Fruit fly (Drosophila melanogaster) whole organism, embryonic: ENCODE results near the gene CG14017.

Experiments
- Blimp-1 ChIP-seq: fragments of 200-800 bp; sonication (Bioruptor generic); optimal IDR thresholded peaks from 3 replicates; lab custom pipeline; 2018; ENCODE audit warnings: missing biosample characterization, missing genetic modification characterization, mild to moderate bottlenecking, moderate library complexity, missing genetic modification reagents
- BtbVII ChIP-seq: fragments of 200-800 bp; sonication (Bioruptor generic); optimal IDR thresholded peaks from 3 replicates; lab custom pipeline; 2017; ENCODE audit warnings: missing biosample characterization, mild to moderate bottlenecking, missing genetic modification characterization
- CG12071 ChIP-seq: fragments of 200-800 bp; sonication (Bioruptor generic); optimal IDR thresholded peaks from 3 replicates; lab custom pipeline; 2018; ENCODE audit warnings: missing biosample characterization, mild to moderate bottlenecking, missing genetic modification characterization
- CG13296 ChIP-seq: fragments of 200-800 bp; sonication (Bioruptor generic); optimal IDR thresholded peaks from 3 replicates; lab custom pipeline; 2018; ENCODE audit warnings: missing biosample characterization, mild to moderate bottlenecking, missing genetic modification characterization
- CG15011 ChIP-seq: fragments of 200-800 bp; sonication (Bioruptor generic); optimal IDR thresholded peaks from 3 replicates; lab custom pipeline; 2018; ENCODE audit warnings: missing biosample characterization, mild to moderate bottlenecking, missing genetic modification characterization
- CG16779 ChIP-seq: fragments of 200-800 bp; sonication (Bioruptor generic); IDR thresholded peaks from 2 replicates; pipeline ENCODE4 v1.3.6; 2022; ENCODE audit warnings: missing biosample characterization, missing genetic modification characterization
- CG17385 ChIP-seq: fragments of 200-800 bp; sonication (Bioruptor generic); optimal IDR thresholded peaks from 3 replicates; lab custom pipeline; 2018; ENCODE audit warnings: missing biosample characterization, mild to moderate bottlenecking, missing genetic modification characterization
- CG18599 ChIP-seq: fragments of 200-800 bp; sonication (Bioruptor generic); optimal IDR thresholded peaks from 3 replicates; lab custom pipeline; 2017; ENCODE audit warnings: missing biosample characterization, missing genetic modification characterization, mild to moderate bottlenecking, moderate library complexity, missing genetic modification reagents
- CG18764 ChIP-seq: fragments of 200-800 bp; sonication (Bioruptor generic); optimal IDR thresholded peaks from 3 replicates; lab custom pipeline; 2016; ENCODE audit warnings: missing biosample characterization, missing genetic modification characterization
- CG3163 ChIP-seq: fragments of 200-800 bp; sonication (Bioruptor generic); optimal IDR thresholded peaks from 3 replicates; lab custom pipeline; 2016; ENCODE audit warnings: missing biosample characterization, missing genetic modification characterization
- CG3281 ChIP-seq: fragments of 200-800 bp; sonication (Bioruptor generic); optimal IDR thresholded peaks from 3 replicates; lab custom pipeline; 2017; ENCODE audit warnings: missing biosample characterization, mild to moderate bottlenecking, missing genetic modification characterization
- CG34224 ChIP-seq: fragments of 200-800 bp; sonication (Bioruptor generic); IDR thresholded peaks from 3 replicates; pipeline ENCODE4 v1.3.6; 2022; ENCODE audit warnings: missing biosample characterization, missing genetic modification characterization; ENCODE audit not compliant: partially characterized antibody
- CG4617 ChIP-seq: fragments of 200-800 bp; sonication (Bioruptor generic); optimal IDR thresholded peaks from 3 replicates; lab custom pipeline; 2016; ENCODE audit warnings: missing biosample characterization, missing genetic modification characterization, borderline replicate concordance
- CG4854 ChIP-seq: fragments of 200-800 bp; sonication (Bioruptor generic); optimal IDR thresholded peaks from 2 replicates; lab custom pipeline; 2016; ENCODE audit warnings: missing biosample characterization, missing genetic modification characterization, inconsistent platforms
- CG6272 ChIP-seq: fragments of 200-800 bp; sonication (Bioruptor generic); IDR thresholded peaks from 2 replicates; pipeline ENCODE4 v1.3.6; 2022; ENCODE audit warnings: missing biosample characterization, missing genetic modification characterization
- CG6683 ChIP-seq: fragments of 200-800 bp; sonication (Bioruptor generic); optimal IDR thresholded peaks from 2 replicates; lab custom pipeline; 2017; ENCODE audit warnings: missing biosample characterization, mild to moderate bottlenecking, missing genetic modification characterization, missing genetic modification reagents
- CG7357 ChIP-seq: fragments of 200-800 bp; sonication (Bioruptor generic); IDR thresholded peaks from 3 replicates; pipeline ENCODE4 v1.3.6; 2022; ENCODE audit warnings: missing biosample characterization, missing genetic modification characterization
- CG9215 ChIP-seq: fragments of 200-800 bp; sonication (Bioruptor generic); IDR thresholded peaks from 2 replicates; pipeline ENCODE4 v1.3.6; 2022; ENCODE audit warnings: missing biosample characterization, missing genetic modification characterization
- CG9727 ChIP-seq: fragments of 200-800 bp; sonication (Bioruptor generic); optimal IDR thresholded peaks from 3 replicates; lab custom pipeline; 2017; ENCODE audit warnings: missing biosample characterization, mild to moderate bottlenecking, missing genetic modification characterization
- D ChIP-seq, 2 experiments: fragments of 200-800 bp in 1 of 2; fragments of >200 bp in 1 of 2; sonication (Bioruptor generic) in 1 of 2; optimal IDR thresholded peaks; 2 replicates in 1 of 2; 3 replicates in 1 of 2; lab custom pipeline; 2017; ENCODE audit warnings: mild to moderate bottlenecking in 1 of 2, missing biosample characterization in 1 of 2, missing genetic modification characterization in 1 of 2, missing genetic modification reagents in 1 of 2
- Fer3 ChIP-seq: fragments of 200-800 bp; sonication (Bioruptor generic); optimal IDR thresholded peaks from 2 replicates; lab custom pipeline; 2018; ENCODE audit warnings: missing biosample characterization, mild to moderate bottlenecking, missing genetic modification characterization, moderate library complexity
- GATAe ChIP-seq: fragments of 200-800 bp; sonication (Bioruptor generic); conservative IDR thresholded peaks from 2 replicates; pipeline ENCODE4 v1.3.6; 2022; ENCODE audit warnings: missing biosample characterization, missing genetic modification characterization
- Hr3 ChIP-seq: fragments of 200-800 bp; sonication (Bioruptor generic); optimal IDR thresholded peaks from 3 replicates; lab custom pipeline; 2016; ENCODE audit warnings: missing biosample characterization, missing genetic modification characterization
- MBD-R2 ChIP-seq: fragments of 200-800 bp; sonication (Bioruptor generic); IDR thresholded peaks from 2 replicates; pipeline ENCODE4 v1.3.6; 2022; ENCODE audit warnings: missing biosample characterization, missing genetic modification characterization
- NC2β ChIP-seq: fragments of 200-800 bp; sonication (Bioruptor generic); optimal IDR thresholded peaks from 2 replicates; lab custom pipeline; 2016; ENCODE audit warnings: missing biosample characterization, missing genetic modification characterization
- Scr ChIP-seq: fragments of 200-800 bp; sonication (Bioruptor generic); IDR thresholded peaks from 2 replicates; pipeline ENCODE4 v1.3.6; 2022; ENCODE audit warnings: missing biosample characterization, missing genetic modification characterization; ENCODE audit not compliant: partially characterized antibody
- Spps ChIP-seq: fragments of 200-800 bp; sonication (Bioruptor generic); optimal IDR thresholded peaks from 2 replicates; lab custom pipeline; 2018; ENCODE audit warnings: missing biosample characterization, mild to moderate bottlenecking, missing genetic modification characterization
- Stat92E ChIP-seq, 3 experiments: fragments of >200 bp in 2 of 3; fragments of 200-800 bp in 1 of 3; sonication (Bioruptor generic) in 1 of 3; optimal IDR thresholded peaks; 2 replicates each; lab custom pipeline; 2017 to 2019; ENCODE audit warnings: missing biosample characterization in 3 of 3, missing genetic modification characterization in 3 of 3, mild to moderate bottlenecking in 1 of 3, moderate library complexity in 1 of 3
- Xrp1 ChIP-seq: fragments of 200-800 bp; sonication (Bioruptor generic); IDR thresholded peaks from 2 replicates; pipeline ENCODE4 v1.3.6; 2022; ENCODE audit warnings: missing biosample characterization, missing genetic modification characterization
- abd-A ChIP-seq: fragments of 200-800 bp; sonication (Bioruptor generic); optimal IDR thresholded peaks from 3 replicates; lab custom pipeline; 2019; ENCODE audit warnings: missing biosample characterization, mild to moderate bottlenecking, missing genetic modification characterization, moderate library complexity
- ap ChIP-seq: fragments of 200-800 bp; sonication (Bioruptor generic); IDR thresholded peaks from 2 replicates; pipeline ENCODE4 v1.3.6; 2022; ENCODE audit warnings: missing biosample characterization, missing genetic modification characterization
- ash1 ChIP-seq: fragments of 200-800 bp; sonication (Bioruptor generic); optimal IDR thresholded peaks from 2 replicates; lab custom pipeline; 2018; ENCODE audit warnings: missing biosample characterization, mild to moderate bottlenecking, missing genetic modification characterization
- cad ChIP-seq: fragments of >200 bp; optimal IDR thresholded peaks from 2 replicates; lab custom pipeline; 2017; ENCODE audit warnings: missing biosample characterization, missing genetic modification characterization
- dimm ChIP-seq: fragments of 200-800 bp; sonication (Bioruptor generic); IDR thresholded peaks from 2 replicates; pipeline ENCODE4 v1.3.6; 2022; ENCODE audit warnings: missing biosample characterization, missing genetic modification characterization
- disco-r ChIP-seq: fragments of 200-800 bp; sonication (Bioruptor generic); optimal IDR thresholded peaks from 2 replicates; lab custom pipeline; 2016; ENCODE audit warnings: missing biosample characterization, missing genetic modification characterization
- eyg ChIP-seq: fragments of 200-800 bp; sonication (Bioruptor generic); optimal IDR thresholded peaks from 3 replicates; lab custom pipeline; 2016; ENCODE audit warnings: missing biosample characterization, missing genetic modification characterization
- fru ChIP-seq: fragments of >200 bp; optimal IDR thresholded peaks from 2 replicates; lab custom pipeline; 2017
- gce ChIP-seq: fragments of 200-800 bp; sonication (Bioruptor generic); IDR thresholded peaks from 3 replicates; pipeline ENCODE4 v1.3.6; 2022; ENCODE audit warnings: missing biosample characterization, missing genetic modification characterization
- gsb ChIP-seq: fragments of 200-800 bp; sonication (Bioruptor generic); IDR thresholded peaks from 2 replicates; pipeline ENCODE4 v1.3.6; 2022; ENCODE audit warnings: missing biosample characterization, missing genetic modification characterization
- hbn ChIP-seq: fragments of 200-800 bp; sonication (Bioruptor generic); IDR thresholded peaks from 2 replicates; pipeline ENCODE4 v1.3.6; 2022; ENCODE audit warnings: missing biosample characterization, missing genetic modification characterization; ENCODE audit not compliant: partially characterized antibody
- hkb ChIP-seq, 2 experiments: fragments of 200-800 bp in 1 of 2; fragments of >200 bp in 1 of 2; sonication (Bioruptor generic) in 1 of 2; IDR thresholded peaks in 1 of 2; optimal IDR thresholded peaks in 1 of 2; 2 replicates each; pipeline versions ENCODE4 v1.3.6 to Lab custom; 2017 to 2022; ENCODE audit warnings: missing biosample characterization in 1 of 2, missing genetic modification characterization in 1 of 2
- ken ChIP-seq: fragments of 200-800 bp; sonication (Bioruptor generic); IDR thresholded peaks from 3 replicates; pipeline ENCODE4 v1.3.6; 2022; ENCODE audit warnings: missing biosample characterization, missing genetic modification characterization
- kni ChIP-seq: fragments of 200-800 bp; sonication (Bioruptor generic); optimal IDR thresholded peaks from 3 replicates; lab custom pipeline; 2017; ENCODE audit warnings: mild to moderate bottlenecking, missing biosample characterization, missing genetic modification reagents, missing genetic modification characterization
- lilli ChIP-seq: fragments of 200-800 bp; sonication (Bioruptor generic); optimal IDR thresholded peaks from 3 replicates; lab custom pipeline; 2016; ENCODE audit warnings: missing biosample characterization, missing genetic modification characterization
- lov ChIP-seq, 2 experiments: fragments of 200-800 bp in 1 of 2; fragments of >200 bp in 1 of 2; sonication (Bioruptor generic) in 1 of 2; IDR thresholded peaks in 1 of 2; optimal IDR thresholded peaks in 1 of 2; 2 replicates in 1 of 2; 3 replicates in 1 of 2; pipeline versions ENCODE4 v1.3.6 to Lab custom; 2017 to 2022; ENCODE audit warnings: missing biosample characterization in 1 of 2, missing genetic modification characterization in 1 of 2
- pan ChIP-seq, 4 experiments: fragments of >200 bp in 3 of 4; fragments of 200-800 bp in 1 of 4; sonication (Bioruptor generic) in 1 of 4; optimal IDR thresholded peaks in 3 of 4; IDR thresholded peaks in 1 of 4; 2 replicates each; pipeline versions ENCODE4 v1.3.6 to Lab custom; 2017 to 2022; ENCODE audit warnings: missing biosample characterization in 2 of 4, missing genetic modification characterization in 2 of 4, mixed read lengths in 1 of 4
- sc ChIP-seq, 3 experiments: fragments of >200 bp in 2 of 3; fragments of 200-800 bp in 1 of 3; sonication (Bioruptor generic) in 1 of 3; optimal IDR thresholded peaks; 2 replicates in 2 of 3; 3 replicates in 1 of 3; lab custom pipeline; 2017; ENCODE audit warnings: mild to moderate bottlenecking in 1 of 3, missing biosample characterization in 1 of 3, missing genetic modification characterization in 1 of 3, missing genetic modification reagents in 1 of 3
- trh ChIP-seq: fragments of 200-800 bp; sonication (Bioruptor generic); optimal IDR thresholded peaks from 2 replicates; lab custom pipeline; 2016; ENCODE audit warnings: missing biosample characterization, missing genetic modification characterization

The CG14017 gene

DNA sequence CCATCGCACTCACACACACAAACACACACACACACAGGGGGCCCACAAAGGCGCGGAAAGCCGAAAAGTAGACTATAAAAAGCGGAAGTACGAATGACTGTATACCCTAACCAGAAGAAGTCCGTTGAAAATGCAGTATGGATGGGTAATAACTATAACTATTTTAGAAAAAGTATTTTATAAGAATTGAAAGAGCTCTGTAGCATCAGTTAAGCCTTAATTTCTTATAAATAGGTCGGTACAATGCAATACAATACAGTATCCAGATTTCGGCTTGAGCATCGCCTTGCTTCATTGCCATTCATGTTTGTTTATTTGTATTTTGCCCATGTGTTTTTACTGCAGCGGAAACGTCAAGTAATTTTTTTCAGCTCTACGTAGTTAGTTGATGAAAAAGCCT is 15.8 kb downstream of the CG14017 start (continued):
- TF ChIP-seq CG18599 (GFP tag; lab: Kevin White, UChicago) (peak; percentile 70), sc (optimal IDR thresholded peaks at IDR 0.05; lab: Kevin White, UChicago) (no peak), sc (GFP tag; optimal IDR thresholded peaks at IDR 0.05; lab: Kevin White, UChicago) (no peak), dimm (no peak), Spps (tag; lab: Kevin White, UChicago) (no peak), kni (no peak), CG9727 (no peak), CG6683 (GFP tag; lab: Kevin White, UChicago) (no peak), hkb (optimal IDR thresholded peaks at IDR 0.05; lab: Kevin White, UChicago) (no peak), hkb (GFP tag; IDR thresholded peaks at IDR 0.05; lab: Robert Waterston, UW) (peak; percentile 47; the same call in 1 of the 2 replicates), CG15011 (GFP tag; lab: Kevin White, UChicago) (no peak), CG12071 (GFP tag; lab: Kevin White, UChicago) (no peak), CG34224 (GFP tag; lab: Robert Waterston, UW) (no peak), lov (optimal IDR thresholded peaks at IDR 0.05; lab: Kevin White, UChicago) (no peak), lov (GFP tag; IDR thresholded peaks at IDR 0.05; lab: Robert Waterston, UW) (no peak), hbn (GFP tag; lab: Robert Waterston, UW) (no peak), Xrp1 (no peak; the same call in 1 of the 2 replicates), abd-A (peak; percentile 34), gsb (GFP tag; lab: Robert Waterston, UW) (no peak), CG7357 (0 out of 3 replicates have a peak, but pooled peaks have one; percentile 19), CG18764 (GFP tag; lab: Kevin White, UChicago) (no peak), GATAe (GFP tag; lab: Robert Waterston, UW) (no peak), ap (GFP tag; lab: Robert Waterston, UW) (no peak), CG4854 (GFP tag; lab: Kevin White, UChicago) (no peak), CG13296 (GFP tag; lab: Kevin White, UChicago) (peak; percentile 22), fru (lab: Kevin White, UChicago) (no peak), gce (no peak), Scr (no peak), cad (GFP tag; lab: Kevin White, UChicago) (no peak), eyg (GFP tag; lab: Kevin White, UChicago) (no peak), CG17385 (GFP tag; lab: Kevin White, UChicago) (peak; percentile 26), Hr3 (GFP tag; lab: Kevin White, UChicago) (no peak), NC2β (GFP tag; lab: Kevin White, UChicago) (no peak), CG9215 (GFP tag; lab: Robert Waterston, UW) (no peak), ken (GFP tag; lab: Robert Waterston, UW) (no peak), disco-r (GFP tag; lab: Kevin White, UChicago) (no peak), Blimp-1 (GFP tag; lab: Kevin White, UChicago) (no peak), lilli (GFP tag; lab: Kevin White, UChicago) (peak; percentile 32), Stat92E (GFP tag; optimal IDR thresholded peaks at IDR 0.05; lab: Kevin White, UChicago) (no peak), CG3163 (GFP tag; lab: Kevin White, UChicago) (no peak), ash1 (GFP tag; lab: Kevin White, UChicago) (no peak), Fer3 (tag; lab: Kevin White, UChicago) (peak; percentile 23), MBD-R2 (no peak), CG4617 (GFP tag; lab: Kevin White, UChicago) (no peak), CG6272 (GFP tag; lab: Robert Waterston, UW) (no peak), CG3281 (GFP tag; lab: Kevin White, UChicago) (peak; percentile 34), D (optimal IDR thresholded peaks at IDR 0.05; lab: Kevin White, UChicago) (no peak), D (GFP tag; optimal IDR thresholded peaks at IDR 0.05; lab: Kevin White, UChicago) (no peak), pan (optimal IDR thresholded peaks at IDR 0.05; lab: Kevin White, UChicago) (no peak), pan (GFP tag; optimal IDR thresholded peaks at IDR 0.05 in 1 of 2, IDR thresholded peaks at IDR 0.05 in 1 of 2) (peak in 1 of 2 experiments; percentile 51), CG16779 (GFP tag; lab: Robert Waterston, UW) (no peak), BtbVII (GFP tag; lab: Kevin White, UChicago) (peak; percentile 17), trh (GFP tag; lab: Kevin White, UChicago) (no peak)
